Worm (Caenorhabditis elegans) whole organism, dauer: Measurements from ENCODE around the gene rps-14.

Experiments
- unc-62 ChIP-seq: sonication (generic microtip); optimal IDR thresholded peaks from 2 replicates; lab custom pipeline; 2017; ENCODE audit warnings: missing biosample characterization, missing genetic modification reagents, missing genetic modification characterization

rps-14 gene

DNA sequence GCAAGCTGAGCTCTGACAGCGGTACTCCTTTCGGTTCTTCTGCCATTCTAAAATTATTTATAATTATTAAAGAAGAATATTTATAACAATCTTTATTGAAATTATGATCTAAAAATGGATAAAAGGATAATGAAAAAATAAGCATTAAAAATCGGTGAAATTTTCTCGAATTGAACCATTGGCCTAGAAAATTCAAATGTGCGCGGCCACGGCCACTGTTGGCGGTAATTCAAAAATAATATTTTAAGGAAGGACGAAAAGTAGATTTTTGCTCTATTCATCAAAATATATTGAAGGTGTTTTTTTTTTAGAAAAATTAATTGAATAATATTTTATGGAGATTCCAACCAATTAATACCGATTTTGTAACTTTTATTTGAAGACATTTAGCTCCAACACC is 19.4 kb upstream of the rps-14 start, which contains the start of gene pfd-5:
Gene pfd-5, minus strand, starts transcription at position 47 of the 400 bp plus-strand sequence.
- TF ChIP-seq unc-62 (GFP tag; lab: Kevin White, UChicago): no peak

DNA sequence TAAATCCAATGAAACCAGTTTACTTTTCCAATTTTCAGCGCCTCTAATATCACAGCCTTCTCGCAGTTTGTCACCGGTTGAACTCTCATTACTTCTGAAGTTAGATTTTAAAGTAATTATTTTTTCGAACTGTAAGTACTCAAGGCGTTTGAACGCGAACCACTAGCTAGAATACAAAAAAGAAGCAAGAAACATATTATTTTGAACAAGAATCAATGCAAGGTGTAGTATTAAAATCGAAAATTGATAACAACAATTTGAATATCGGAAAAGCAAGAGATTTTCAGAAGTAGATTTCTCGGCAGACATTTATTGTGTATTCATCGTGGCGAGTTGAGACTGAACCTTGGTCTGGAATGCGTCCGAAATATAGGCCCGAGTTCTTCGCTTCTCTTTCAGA is 18.6 kb upstream of the rps-14 start, which contains the start of gene exos-9:
Gene exos-9, minus strand, starts transcription at position 101 of the 400 bp plus-strand sequence.
- TF ChIP-seq unc-62 (GFP tag; lab: Kevin White, UChicago): no peak

DNA sequence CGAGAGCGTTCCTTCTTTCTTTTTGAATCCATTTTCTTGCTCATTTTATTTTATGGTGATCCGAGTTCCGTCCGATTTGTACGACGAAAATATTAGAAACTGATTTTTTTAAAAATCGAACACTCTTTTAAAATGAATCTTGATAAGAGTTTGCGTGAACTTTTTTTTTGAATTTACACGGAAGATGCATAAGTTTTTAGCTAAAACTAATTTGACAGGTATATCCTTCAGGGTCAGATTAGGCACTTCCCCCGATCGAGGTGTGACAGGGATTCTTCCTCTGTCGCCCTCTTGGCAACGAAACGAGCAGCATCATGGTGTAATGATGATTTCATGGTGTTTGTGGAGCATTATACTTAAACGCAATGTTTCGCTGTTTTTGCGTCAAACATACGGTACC is 15.9 kb upstream of the rps-14 start, which contains the start of gene F37C12.18:
Gene F37C12.18, minus strand, starts transcription at position 101 of the 400 bp plus-strand sequence.
- TF ChIP-seq unc-62 (GFP tag; lab: Kevin White, UChicago): no peak

DNA sequence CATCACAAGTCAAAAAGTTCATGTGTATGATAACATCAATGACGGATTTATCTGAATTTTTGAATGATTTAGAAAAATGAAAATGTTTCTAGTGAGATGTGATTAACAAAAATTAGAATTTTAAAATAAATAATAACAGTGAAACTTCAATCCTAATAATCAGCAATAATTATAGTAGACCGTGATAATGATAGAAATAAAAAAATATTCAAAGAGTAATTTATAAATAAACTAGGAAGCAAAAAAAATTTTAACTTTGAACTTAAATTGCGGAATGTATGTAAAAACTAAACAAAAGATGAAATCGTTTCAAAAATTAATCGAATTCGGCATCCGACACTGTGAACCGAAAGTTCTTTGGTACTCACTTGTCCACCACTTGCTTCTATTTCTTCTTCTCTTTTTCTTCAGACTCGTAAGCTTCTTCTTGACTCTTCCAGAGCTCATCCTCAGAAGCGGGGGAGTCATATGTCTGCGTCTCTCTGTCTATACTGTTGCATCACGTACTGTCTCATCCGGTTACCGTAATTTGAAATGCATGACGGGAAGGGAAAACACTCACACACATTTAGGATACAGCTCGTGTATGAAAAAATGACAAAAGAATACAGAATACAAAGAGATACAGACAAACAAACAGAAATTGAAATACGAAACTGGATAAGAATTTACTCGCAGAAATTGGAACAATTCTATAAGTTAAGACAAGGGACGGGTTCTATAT is 13.7 kb upstream of the rps-14 start, which contains the start of gene mec-14:
Gene mec-14, minus strand, starts transcription at position 51 of the 724 bp plus-strand sequence.
- no peak for TF ChIP-seq unc-62 (GFP tag; lab: Kevin White, UChicago)

DNA sequence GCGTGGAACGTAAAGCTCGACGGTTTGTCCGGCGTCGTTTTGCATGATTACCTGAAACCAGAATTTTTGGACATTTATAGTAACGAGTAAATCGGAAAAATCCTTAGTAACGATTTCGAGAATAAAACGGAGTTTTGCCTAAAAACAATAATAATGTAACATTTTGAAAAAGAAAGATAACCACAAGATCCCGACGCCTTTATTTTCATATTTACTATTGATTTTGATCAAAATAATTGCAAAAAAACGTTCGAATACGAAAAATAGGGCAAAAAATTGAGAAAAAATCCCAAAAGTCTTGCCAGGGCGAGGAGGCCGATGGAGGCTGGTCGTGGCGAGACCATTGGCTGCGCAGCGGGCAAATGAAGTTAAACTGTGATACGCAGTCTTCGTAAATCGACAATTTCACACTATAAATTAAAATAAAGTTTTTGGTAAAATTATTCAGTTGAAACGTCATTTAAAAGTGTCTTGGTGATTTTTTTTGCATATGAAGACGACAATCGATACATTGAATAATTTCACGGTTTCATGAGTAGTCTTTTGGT is 10.3 kb upstream of the rps-14 start, which contains the start of gene rps-21:
Gene rps-21, minus strand, starts transcription at position 51 of the 548 bp plus-strand sequence.
- no peak for TF ChIP-seq unc-62 (GFP tag; lab: Kevin White, UChicago)

DNA sequence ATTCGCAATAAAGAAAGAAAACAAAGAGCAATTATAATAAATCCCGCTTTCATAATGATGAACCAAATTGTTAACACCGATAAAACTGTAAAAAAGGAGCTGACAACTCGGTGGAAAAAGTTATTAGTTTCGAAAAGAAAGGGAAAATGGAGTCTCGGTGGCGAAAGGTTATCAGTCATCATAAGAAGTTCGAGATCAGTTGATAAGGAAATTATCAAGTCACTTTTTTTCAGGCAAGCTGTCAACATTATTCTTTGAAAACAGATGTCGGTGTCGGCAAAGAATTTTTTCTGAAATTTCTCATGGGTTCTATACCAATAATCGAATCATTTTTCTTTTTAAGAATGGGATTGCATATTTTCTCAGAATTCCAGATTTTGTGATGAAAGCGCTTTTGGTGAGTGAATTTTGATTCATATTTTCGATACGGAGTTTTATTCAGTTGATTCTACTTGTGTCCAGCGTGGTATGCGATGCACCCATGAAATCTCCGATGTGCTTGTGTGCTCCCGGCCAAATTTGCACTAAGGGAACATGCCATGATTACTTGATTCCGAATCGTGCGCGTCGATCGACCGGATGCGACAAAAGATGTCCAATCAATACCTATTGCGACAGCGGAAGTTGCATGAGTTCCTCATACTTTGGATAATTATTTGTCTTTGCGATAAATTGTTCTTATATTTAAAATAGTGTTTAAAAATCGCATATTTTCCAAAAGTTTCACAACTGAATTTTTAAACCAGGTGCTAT is 9.1 kb upstream of the rps-14 start, which contains the start of the genes F37C12.21 and F37C12.10:
Gene F37C12.21, plus strand, starts transcription at position 58 of the 753 bp plus-strand sequence.
Gene F37C12.10, minus strand, starts transcription at position 85 of the 753 bp plus-strand sequence.
- TF ChIP-seq unc-62 (GFP tag; lab: Kevin White, UChicago): no peak

DNA sequence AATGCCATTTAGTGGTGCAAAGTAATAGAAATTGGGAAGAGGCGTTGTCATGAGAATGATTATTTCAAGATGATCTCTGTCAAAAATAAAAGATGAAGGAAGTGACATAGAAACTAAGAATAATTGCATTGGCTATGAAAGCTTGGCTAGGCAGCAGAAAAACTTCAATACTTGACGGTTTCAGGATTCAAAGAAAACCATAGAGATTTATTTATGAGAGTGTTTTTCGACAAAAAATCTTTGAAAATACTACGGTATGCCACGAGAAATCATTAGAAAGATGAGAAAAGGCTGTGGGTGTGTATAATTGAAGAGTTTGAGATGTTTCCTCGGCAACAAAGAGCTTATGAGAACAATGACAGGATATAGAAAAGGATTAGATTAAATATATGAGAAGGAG is 6.1 kb upstream of the rps-14 start, which contains the start of gene F37C12.14:
Gene F37C12.14, minus strand, starts transcription at position 101 of the 400 bp plus-strand sequence.
- TF ChIP-seq unc-62 (GFP tag; lab: Kevin White, UChicago): no peak

DNA sequence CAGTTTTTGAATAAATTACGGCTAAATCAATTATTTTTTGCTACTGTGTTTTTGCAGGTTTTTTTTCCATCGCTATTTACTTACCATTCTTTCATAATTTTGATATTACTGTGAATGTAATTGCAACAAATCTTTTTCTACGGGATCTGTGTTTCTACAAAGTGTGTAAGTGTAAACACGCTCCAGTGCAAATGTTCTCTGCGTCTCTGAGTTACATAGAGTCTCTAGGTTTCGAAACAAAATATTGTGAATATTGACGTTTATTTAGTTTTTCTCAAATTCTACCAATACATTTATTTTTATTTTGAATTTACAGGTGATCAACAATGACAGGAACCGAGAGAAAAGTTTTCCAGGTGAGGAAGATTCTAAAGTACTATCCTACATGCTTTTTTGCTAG is 4.6 kb upstream of the rps-14 start, which contains the start of gene yju-2:
Gene yju-2, plus strand, starts transcription at position 315 of the 400 bp plus-strand sequence.
- no peak for TF ChIP-seq unc-62 (GFP tag; lab: Kevin White, UChicago)

DNA sequence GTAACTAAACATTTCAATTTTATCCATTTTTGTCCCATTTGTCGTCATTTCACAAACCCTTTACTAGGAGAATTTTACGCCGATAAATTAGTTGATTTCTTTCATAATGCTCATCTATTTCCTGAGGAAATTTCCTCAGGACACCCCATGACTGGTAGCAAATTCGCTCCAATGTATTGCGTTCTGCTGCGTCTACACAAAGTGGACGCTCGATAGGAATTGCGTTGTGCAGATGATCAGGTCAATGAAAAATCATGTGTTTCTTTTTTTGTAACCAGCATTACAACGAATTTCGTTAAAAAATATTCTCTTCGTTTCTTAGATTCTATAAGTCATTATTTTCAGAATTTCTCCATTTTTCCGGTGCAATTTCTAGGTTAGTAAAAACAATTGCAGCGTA is 2.4 kb upstream of the rps-14 start, which contains the start of gene epg-4:
Gene epg-4, plus strand, starts transcription at position 346 of the 400 bp plus-strand sequence.
- TF ChIP-seq unc-62 (GFP tag; lab: Kevin White, UChicago): no peak

DNA sequence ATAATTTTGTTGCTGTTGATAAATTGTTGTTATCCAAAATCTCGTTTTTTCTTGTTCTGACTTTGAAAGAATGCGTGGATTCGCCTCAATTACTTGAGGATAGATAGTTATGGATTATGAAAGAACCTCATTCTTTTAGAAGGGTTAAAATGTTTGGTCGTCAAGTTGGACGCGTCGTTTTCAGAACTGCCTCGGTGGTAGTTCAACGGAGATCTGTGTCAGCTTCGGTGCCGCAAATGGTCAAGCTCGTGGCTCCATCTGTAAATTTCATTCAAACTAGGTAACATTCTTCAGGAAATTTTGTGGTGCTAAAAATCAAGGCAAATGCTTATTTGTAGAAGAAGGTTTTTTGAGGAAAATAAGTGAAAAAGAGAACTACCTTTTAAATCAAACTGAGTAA is 1.2 kb upstream of the rps-14 start, which contains the start of gene ndab-2:
Gene ndab-2, plus strand, starts transcription at position 140 of the 400 bp plus-strand sequence.
- TF ChIP-seq unc-62 (GFP tag; lab: Kevin White, UChicago): no peak

DNA sequence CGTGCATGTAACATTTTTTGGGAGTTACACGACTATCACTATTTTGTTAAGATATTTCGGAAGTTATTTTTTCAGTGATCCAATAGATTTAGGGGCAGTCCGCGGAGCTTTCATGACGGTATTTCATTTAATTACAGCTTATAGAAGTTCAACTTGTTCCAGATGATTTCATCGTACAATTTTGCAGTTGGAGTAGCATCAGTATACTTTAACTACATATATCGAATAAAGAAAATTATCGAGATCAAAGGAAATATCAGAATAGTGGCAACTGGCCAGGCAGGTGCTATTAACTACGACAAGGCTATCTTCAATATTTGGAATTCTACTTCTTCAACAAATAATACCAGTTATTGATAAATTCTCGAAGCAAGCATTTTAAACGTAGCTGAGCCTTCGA is 891 bp downstream of the rps-14 start:
- TF ChIP-seq unc-62 (GFP tag; lab: Kevin White, UChicago): no peak

DNA sequence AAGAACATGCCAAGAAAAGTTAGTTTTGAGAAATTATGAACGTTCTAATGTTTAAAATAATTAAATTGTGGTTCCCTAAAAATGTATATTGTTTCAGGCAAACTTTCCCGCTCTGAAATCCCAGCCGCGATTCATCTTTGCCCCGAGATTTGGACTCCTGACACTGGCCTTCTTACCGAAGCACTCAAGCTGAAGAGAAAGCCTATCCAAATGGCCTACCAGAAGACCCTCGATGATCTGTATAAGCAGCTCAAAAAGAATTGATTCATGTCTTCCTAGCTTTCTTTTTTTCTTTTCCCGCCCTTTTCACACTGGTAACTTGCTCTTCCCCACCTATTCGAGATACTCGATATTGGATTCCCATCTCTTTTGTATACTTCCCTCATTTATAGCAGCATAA is 9.3 kb downstream of the rps-14 start:
- no peak for TF ChIP-seq unc-62 (GFP tag; lab: Kevin White, UChicago)

DNA sequence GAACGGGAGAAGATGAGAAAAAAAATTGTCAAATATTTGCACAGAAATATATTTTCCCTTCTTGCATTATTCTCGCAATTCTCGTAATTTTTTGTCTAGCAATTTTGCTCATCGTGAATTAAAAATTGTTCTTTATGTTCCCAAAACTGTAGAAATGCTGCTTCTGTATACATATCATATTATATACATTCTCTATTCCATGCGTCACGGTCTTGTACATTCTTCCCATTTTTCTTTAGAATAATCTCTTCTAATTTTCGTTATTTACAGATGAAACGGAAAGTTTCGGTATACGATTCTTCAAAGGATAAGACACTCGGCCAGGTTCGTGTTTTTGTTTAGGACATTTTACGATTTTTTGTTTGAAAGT is 11.8 kb downstream of the rps-14 start, which contains the start of gene acs-4:
Gene acs-4, plus strand, starts transcription at position 271 of the 370 bp plus-strand sequence.
- no peak for TF ChIP-seq unc-62 (GFP tag; lab: Kevin White, UChicago)

DNA sequence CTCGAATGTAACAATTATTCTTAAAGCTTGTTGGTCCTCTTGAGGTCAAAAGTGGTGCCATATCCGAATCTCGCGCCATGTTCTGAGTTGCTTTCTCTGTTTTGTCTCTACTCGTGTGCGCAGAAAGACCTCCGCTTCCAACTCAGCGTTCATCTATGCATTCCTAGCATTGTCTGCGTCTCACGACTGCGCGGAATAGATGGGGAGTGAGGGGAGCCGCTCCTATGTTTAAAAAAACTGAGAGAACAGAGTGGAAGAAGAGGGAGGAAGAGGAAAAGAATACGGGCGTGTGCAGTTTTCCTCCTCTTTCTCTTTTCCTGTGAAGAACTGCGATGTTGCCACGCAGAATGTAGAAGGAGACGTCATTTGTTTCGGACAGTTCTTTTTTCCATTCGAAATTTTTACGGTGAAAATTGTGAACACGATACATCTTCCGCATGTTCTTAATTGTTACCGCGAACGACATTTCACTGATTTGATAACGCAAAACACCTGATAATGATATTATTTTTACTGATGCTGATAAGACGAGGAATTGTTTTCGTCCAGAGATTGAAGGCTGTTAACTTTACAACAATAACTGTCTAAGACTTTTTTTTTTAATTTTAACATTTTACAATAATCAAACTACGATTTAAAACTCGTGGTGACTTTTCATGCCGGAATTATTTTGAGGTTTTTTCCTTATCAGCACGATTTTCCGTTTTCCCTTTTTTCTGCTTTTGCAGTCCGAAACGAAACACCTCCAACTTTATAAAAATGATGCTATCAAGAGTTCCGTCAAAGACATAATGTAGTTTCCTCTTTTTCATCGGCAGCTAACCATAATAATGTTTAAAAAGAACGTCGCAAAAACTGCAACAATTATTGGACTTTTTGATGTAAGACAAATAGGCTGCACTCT is 12.5 kb downstream of the rps-14 start:
- no peak for TF ChIP-seq unc-62 (GFP tag; lab: Kevin White, UChicago)
